Worm (Caenorhabditis elegans) whole organism, L4 larva: ENCODE measurements around the gene clec-175.
A peak's percentile ranks its signal among the peaks of the same experiment; 100 is the strongest.

ENCODE experiments used
- T26A8.4 ChIP-seq: fragments of 200-800 bp; sonication (Bioruptor generic); IDR thresholded peaks from 2 replicates; pipeline ENCODE4 v1.3.6; 2022; ENCODE audit warnings: missing genetic modification characterization, missing compliant biosample characterization
- Y75B8A.6 ChIP-seq: fragments of 200-800 bp; sonication (Bioruptor generic); IDR thresholded peaks from 2 replicates; pipeline ENCODE4 v1.3.6; 2022; ENCODE audit warnings: missing genetic modification reagents, missing genetic modification characterization, missing compliant biosample characterization
- aha-1 ChIP-seq: fragments of 150-350 bp; peaks from one replicate; lab custom pipeline; 2014; ENCODE audit warnings: missing biosample characterization, missing genetic modification characterization
- aly-2 ChIP-seq: sonication (generic microtip); optimal IDR thresholded peaks from 2 replicates; lab custom pipeline; 2018; ENCODE audit warnings: missing biosample characterization, missing genetic modification characterization
- ama-1 ChIP-seq: fragments of 150-350 bp; optimal IDR thresholded peaks from 2 replicates; lab custom pipeline; 2014; ENCODE audit warnings: inconsistent platforms, mixed read lengths
- daf-12 ChIP-seq: fragments of 150-350 bp; optimal IDR thresholded peaks from 2 replicates; lab custom pipeline; 2014; ENCODE audit warnings: missing biosample characterization, missing genetic modification reagents, missing genetic modification characterization
- daf-16 ChIP-seq, 3 experiments: sonication (generic microtip); optimal IDR thresholded peaks; 2 replicates each; lab custom pipeline; 2016 to 2017; ENCODE audit warnings: missing genetic modification characterization in 3 of 3, missing genetic modification reagents in 3 of 3, mild to moderate bottlenecking in 2 of 3, missing compliant biosample characterization in 2 of 3, missing biosample characterization in 1 of 3, moderate library complexity in 1 of 3
- daf-19 ChIP-seq: fragments of 200-800 bp; sonication (Bioruptor generic); conservative IDR thresholded peaks from 2 replicates; pipeline ENCODE4 v1.3.6; 2022; ENCODE audit warnings: missing genetic modification characterization, missing compliant biosample characterization
- daf-8 ChIP-seq: fragments of 200-800 bp; sonication (Bioruptor generic); IDR thresholded peaks from 2 replicates; pipeline ENCODE4 v1.3.6; 2022; ENCODE audit warnings: missing genetic modification characterization, missing compliant biosample characterization
- dmd-6 ChIP-seq: fragments of 200-800 bp; sonication (Bioruptor generic); IDR thresholded peaks from 2 replicates; pipeline ENCODE4 v1.3.6; 2022; ENCODE audit warnings: missing genetic modification reagents, missing genetic modification characterization, missing compliant biosample characterization
- dmd-9 ChIP-seq: fragments of 200-800 bp; sonication (Bioruptor generic); IDR thresholded peaks from 2 replicates; pipeline ENCODE4 v1.3.6; 2022; ENCODE audit warnings: missing genetic modification reagents, missing genetic modification characterization, missing compliant biosample characterization
- dve-1 ChIP-seq: sonication (generic microtip); optimal IDR thresholded peaks from 2 replicates; lab custom pipeline; 2017; ENCODE audit warnings: antibody characterized with exemption, mild to moderate bottlenecking, missing genetic modification characterization, missing compliant biosample characterization; ENCODE audit not compliant: insufficient read depth
- hlh-11 ChIP-seq: fragments of 200-800 bp; sonication (Bioruptor generic); optimal IDR thresholded peaks from 2 replicates; lab custom pipeline; 2018; ENCODE audit warnings: mild to moderate bottlenecking, missing genetic modification characterization, missing compliant biosample characterization
- hlh-30 ChIP-seq: sonication (generic microtip); optimal IDR thresholded peaks from 2 replicates; lab custom pipeline; 2017; ENCODE audit warnings: antibody characterized with exemption, mild to moderate bottlenecking, missing genetic modification characterization, missing compliant biosample characterization; ENCODE audit not compliant: insufficient read depth
- hmg-1.1 ChIP-seq: fragments of 200-800 bp; sonication (Bioruptor generic); IDR thresholded peaks from 2 replicates; pipeline ENCODE4 v1.3.6; 2022; ENCODE audit warnings: missing genetic modification reagents, missing genetic modification characterization, missing compliant biosample characterization
- lin-1 ChIP-seq: fragments of 200-800 bp; sonication (Bioruptor generic); IDR thresholded peaks from 2 replicates; pipeline ENCODE4 v1.3.6; 2022; ENCODE audit warnings: missing genetic modification reagents, missing genetic modification characterization, missing compliant biosample characterization
- lin-38 ChIP-seq: fragments of 200-800 bp; sonication (Bioruptor generic); IDR thresholded peaks from 2 replicates; pipeline ENCODE4 v1.3.6; 2022; ENCODE audit warnings: missing genetic modification reagents, missing genetic modification characterization, missing compliant biosample characterization
- lsy-2 ChIP-seq, 2 experiments: fragments of 150-350 bp in 1 of 2; sonication (generic microtip) in 1 of 2; optimal IDR thresholded peaks; 2 replicates each; lab custom pipeline; 2014 to 2017; ENCODE audit warnings: missing biosample characterization in 2 of 2, missing genetic modification characterization in 2 of 2
- madf-9 ChIP-seq: fragments of 200-800 bp; sonication (Bioruptor generic); conservative IDR thresholded peaks from 2 replicates; pipeline ENCODE4 v1.3.6; 2022; ENCODE audit warnings: missing genetic modification reagents, missing genetic modification characterization, missing compliant biosample characterization
- mdl-1 ChIP-seq, 2 experiments: fragments of 150-350 bp in 1 of 2; sonication (generic microtip) in 1 of 2; optimal IDR thresholded peaks; 2 replicates each; lab custom pipeline; 2014 to 2017; ENCODE audit warnings: missing biosample characterization in 2 of 2, missing genetic modification characterization in 2 of 2
- mdt-29 ChIP-seq: fragments of 200-800 bp; sonication (Bioruptor generic); IDR thresholded peaks from 2 replicates; pipeline ENCODE4 v1.3.6; 2022; ENCODE audit warnings: missing genetic modification reagents, missing genetic modification characterization, missing compliant biosample characterization
- mep-1 ChIP-seq: fragments of 150-350 bp; sonication (generic microtip); optimal IDR thresholded peaks from 3 replicates; lab custom pipeline; 2014; ENCODE audit warnings: missing biosample characterization, missing genetic modification characterization
- mxl-3 ChIP-seq: fragments of 200-800 bp; sonication (Bioruptor generic); optimal IDR thresholded peaks from 2 replicates; lab custom pipeline; 2018; ENCODE audit warnings: mild to moderate bottlenecking, missing genetic modification characterization, missing compliant biosample characterization
- nhr-102 ChIP-seq: sonication (generic microtip); optimal IDR thresholded peaks from 2 replicates; lab custom pipeline; 2016; ENCODE audit warnings: mild to moderate bottlenecking, missing genetic modification characterization, moderate library complexity, missing compliant biosample characterization
- nhr-11 ChIP-seq: fragments of 150-350 bp; optimal IDR thresholded peaks from 2 replicates; lab custom pipeline; 2014; ENCODE audit warnings: missing biosample characterization, missing genetic modification characterization
- nhr-25 ChIP-seq: sonication (generic microtip); optimal IDR thresholded peaks from 2 replicates; lab custom pipeline; 2017; ENCODE audit warnings: missing genetic modification characterization, mild to moderate bottlenecking, missing compliant biosample characterization, antibody characterized with exemption, moderate library complexity, borderline replicate concordance; ENCODE audit not compliant: insufficient read depth
- nhr-28 ChIP-seq: fragments of 150-350 bp; optimal IDR thresholded peaks from 2 replicates; lab custom pipeline; 2014; ENCODE audit warnings: missing biosample characterization, missing genetic modification characterization
- nhr-48 ChIP-seq: sonication (generic microtip); optimal IDR thresholded peaks from 2 replicates; lab custom pipeline; 2016; ENCODE audit warnings: mild to moderate bottlenecking, missing genetic modification characterization, missing compliant biosample characterization
- pha-4 ChIP-seq, 2 experiments: fragments of 150-350 bp in 1 of 2; fragments of 200-800 bp in 1 of 2; sonication (Bioruptor generic) in 1 of 2; IDR thresholded peaks in 1 of 2; optimal IDR thresholded peaks in 1 of 2; 2 replicates each; pipeline versions ENCODE4 v1.3.6 to Lab custom; 2014 to 2022; ENCODE audit warnings: missing genetic modification characterization in 2 of 2, missing genetic modification reagents in 2 of 2, missing biosample characterization in 1 of 2, missing compliant biosample characterization in 1 of 2
- pqm-1 ChIP-seq: sonication (generic microtip); optimal IDR thresholded peaks from 2 replicates; lab custom pipeline; 2017; ENCODE audit warnings: missing biosample characterization, missing genetic modification characterization
- sdz-12 ChIP-seq: fragments of 200-800 bp; sonication (Bioruptor generic); optimal IDR thresholded peaks from 2 replicates; lab custom pipeline; 2018; ENCODE audit warnings: mild to moderate bottlenecking, missing genetic modification characterization, missing compliant biosample characterization
- skn-1 ChIP-seq: fragments of 150-350 bp; optimal IDR thresholded peaks from 2 replicates; lab custom pipeline; 2014; ENCODE audit warnings: missing biosample characterization, missing genetic modification characterization
- spr-3 ChIP-seq: fragments of 200-800 bp; sonication (Bioruptor generic); optimal IDR thresholded peaks from 2 replicates; lab custom pipeline; 2018; ENCODE audit warnings: mild to moderate bottlenecking, missing genetic modification characterization, missing compliant biosample characterization
- tra-1 ChIP-seq: fragments of 200-800 bp; sonication (Bioruptor generic); IDR thresholded peaks from 2 replicates; pipeline ENCODE4 v1.3.6; 2022; ENCODE audit warnings: missing genetic modification reagents, missing genetic modification characterization, missing compliant biosample characterization
- unc-62 ChIP-seq, 3 experiments: fragments of 150-350 bp in 1 of 3; sonication (generic microtip); optimal IDR thresholded peaks in 2 of 3; peaks in 1 of 3; 1 replicate in 1 of 3; 2 replicates in 2 of 3; lab custom pipeline; 2014 to 2017; ENCODE audit warnings: missing biosample characterization in 3 of 3, missing genetic modification characterization in 3 of 3, missing genetic modification reagents in 3 of 3, missing genotype in 1 of 3
- zip-2 ChIP-seq: fragments of 150-350 bp; optimal IDR thresholded peaks from 2 replicates; lab custom pipeline; 2014; ENCODE audit warnings: missing biosample characterization, missing genetic modification characterization

The clec-175 gene

DNA sequence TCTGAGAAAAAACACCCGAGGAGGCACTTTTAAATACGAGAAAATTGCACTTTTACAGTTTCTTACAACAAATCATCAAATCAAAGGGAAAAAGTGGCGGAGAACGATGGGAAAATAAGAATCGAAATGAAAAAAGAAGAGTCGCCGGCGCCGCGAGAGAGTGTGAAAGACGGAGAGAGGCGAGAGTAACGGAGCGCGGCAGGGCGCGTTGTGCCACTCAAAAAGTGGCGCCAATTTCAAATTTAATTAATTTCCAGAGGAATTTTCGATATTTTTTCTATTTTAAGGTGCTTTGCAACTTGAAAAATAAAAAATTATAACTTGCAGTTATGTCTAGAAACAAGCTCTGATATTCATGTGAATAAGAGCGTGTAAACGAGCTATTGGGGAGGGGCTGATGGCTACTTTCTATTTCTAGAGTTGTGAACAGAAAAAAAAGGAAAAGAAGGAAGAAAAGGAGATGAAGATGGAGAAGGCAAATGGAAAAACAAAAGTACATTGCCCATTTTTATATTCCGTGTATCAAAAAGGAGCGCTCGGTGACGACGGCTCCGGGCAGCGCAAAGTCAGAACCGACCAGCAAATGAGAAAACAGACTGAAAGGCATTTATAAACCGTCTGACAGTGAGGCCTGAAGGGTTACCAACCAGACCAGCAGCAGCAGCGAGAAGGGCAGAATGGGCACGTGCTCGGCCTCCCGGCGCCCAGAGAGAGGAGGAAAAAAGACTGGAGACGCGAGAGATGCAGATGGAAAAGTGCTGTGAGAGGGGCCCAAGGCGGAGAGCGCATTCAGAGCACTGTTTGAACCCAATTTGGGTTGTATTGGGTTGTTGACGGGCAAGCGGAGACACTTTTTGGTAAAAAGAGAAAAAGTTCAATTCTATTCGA is 49.0 kb downstream of the clec-175 start (continued):
- TF ChIP-seq lsy-2 (tag; optimal IDR thresholded peaks at IDR 0.05; lab: Kevin White, UChicago) = peak in 1 of 2 experiments; percentile 40
- TF ChIP-seq pqm-1 = no peak
- no peak for TF ChIP-seq zip-2 (tag; lab: Kevin White, UChicago)
- TF ChIP-seq sdz-12 (GFP tag; lab: Kevin White, UChicago) = no peak
- no peak for TF ChIP-seq pha-4 (GFP tag; IDR thresholded peaks at IDR 0.05; lab: Robert Waterston, UW)
- no peak for TF ChIP-seq pha-4 (tag; optimal IDR thresholded peaks at IDR 0.05; lab: Kevin White, UChicago)
- TF ChIP-seq unc-62 (GFP tag; optimal IDR thresholded peaks at IDR 0.05 in 1 of 2; lab: Kevin White, UChicago) = peak in 1 of 2 experiments; percentile 97
- no peak for TF ChIP-seq unc-62 (tag; optimal IDR thresholded peaks at IDR 0.05; lab: Kevin White, UChicago)
- no peak for TF ChIP-seq aly-2
- TF ChIP-seq daf-16 (GFP tag; optimal IDR thresholded peaks at IDR 0.05; lab: Kevin White, UChicago) = peak in 1 of 2 experiments; percentile 15
- TF ChIP-seq daf-16 (tag; optimal IDR thresholded peaks at IDR 0.05; lab: Kevin White, UChicago) = peak; percentile 71

DNA sequence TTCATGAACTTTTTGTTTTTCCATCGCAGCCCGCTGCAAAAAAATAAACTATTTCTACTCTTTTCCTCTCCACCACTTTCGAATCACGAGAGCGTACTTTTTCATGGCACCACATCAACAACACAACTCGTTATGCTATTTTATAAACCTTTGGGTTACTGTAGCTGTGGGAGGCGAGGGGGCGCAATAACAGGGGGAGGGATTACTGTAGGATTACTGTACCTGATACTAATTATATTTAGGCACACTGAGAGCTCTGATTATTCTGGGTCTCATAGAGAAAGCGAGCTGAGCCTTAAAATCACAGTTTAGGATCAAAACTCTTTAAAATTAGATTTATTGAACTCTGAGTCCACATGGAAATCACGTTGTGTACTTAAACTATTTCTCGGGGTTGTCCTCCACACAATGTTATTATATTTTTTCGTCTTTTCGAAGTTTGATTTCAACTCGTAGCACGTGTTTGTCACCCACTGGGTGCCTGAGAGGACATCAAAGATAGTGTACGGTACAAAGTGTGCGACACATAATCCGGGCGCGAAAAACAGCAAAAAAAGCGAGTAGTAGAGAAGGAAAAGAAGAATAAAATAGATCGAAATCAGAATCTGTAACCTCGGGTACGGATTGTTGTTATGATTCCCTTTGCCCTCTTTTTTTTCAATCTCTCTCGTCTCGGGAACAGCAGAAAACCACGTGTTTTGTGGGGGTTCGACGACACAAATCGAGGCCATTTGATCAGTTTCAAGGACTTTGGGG is 50.5 kb downstream of the clec-175 start:
- peak; percentile 69 for TF ChIP-seq nhr-28 (tag; lab: Kevin White, UChicago)
- TF ChIP-seq pqm-1 = no peak
- TF ChIP-seq aha-1 = peak; percentile 97
- TF ChIP-seq dve-1 (tag; lab: Kevin White, UChicago) = peak; percentile 36
- TF ChIP-seq dmd-9 (GFP tag; lab: Robert Waterston, UW) = peak; percentile 60; the same call in 1 of the 2 replicates
- peak; percentile 84 for TF ChIP-seq hlh-30 (tag; lab: Kevin White, UChicago)
- TF ChIP-seq daf-16 (GFP tag; optimal IDR thresholded peaks at IDR 0.05; lab: Kevin White, UChicago) = no peak
- peak; percentile 61 for TF ChIP-seq daf-16 (tag; optimal IDR thresholded peaks at IDR 0.05; lab: Kevin White, UChicago)
- peak; percentile 65 for TF ChIP-seq nhr-48 (tag; lab: Kevin White, UChicago)
- TF ChIP-seq unc-62 (GFP tag; optimal IDR thresholded peaks at IDR 0.05 in 1 of 2; lab: Kevin White, UChicago) = peak in 1 of 2 experiments; percentile 98
- TF ChIP-seq unc-62 (tag; optimal IDR thresholded peaks at IDR 0.05; lab: Kevin White, UChicago) = no peak
- no peak for TF ChIP-seq skn-1 (tag; lab: Kevin White, UChicago)
- peak; percentile 70 for TF ChIP-seq ama-1
- peak; percentile 23 for TF ChIP-seq nhr-25 (tag; lab: Kevin White, UChicago)
- TF ChIP-seq madf-9 (GFP tag; lab: Robert Waterston, UW) = no peak
- no peak for TF ChIP-seq daf-19 (GFP tag; lab: Robert Waterston, UW)
- TF ChIP-seq mep-1 (tag; lab: Kevin White, UChicago) = peak; percentile 44
- peak; percentile 62 for TF ChIP-seq hlh-11
- peak; percentile 17 for TF ChIP-seq nhr-11 (tag; lab: Kevin White, UChicago)
- TF ChIP-seq mdl-1 (tag; optimal IDR thresholded peaks at IDR 0.05; lab: Kevin White, UChicago) = peak in 1 of 2 experiments; percentile 76
- no peak for TF ChIP-seq daf-8 (GFP tag; lab: Robert Waterston, UW)
- 0 out of 2 replicates have a peak, but pooled peaks have one; percentile 46 for TF ChIP-seq tra-1 (GFP tag; lab: Robert Waterston, UW)
- peak; percentile 83 for TF ChIP-seq mxl-3
- no peak for TF ChIP-seq nhr-102
- TF ChIP-seq dmd-6 = peak; percentile 38
- TF ChIP-seq hmg-1.1 (GFP tag; lab: Robert Waterston, UW) = peak; percentile 17; the same call in 1 of the 2 replicates
- peak; percentile 34; the same call in 1 of the 2 replicates for TF ChIP-seq Y75B8A.6 (GFP tag; lab: Robert Waterston, UW)
- no peak for TF ChIP-seq lin-1
- peak; percentile 13 for TF ChIP-seq spr-3 (GFP tag; lab: Kevin White, UChicago)
- peak; percentile 10; the same call in 1 of the 2 replicates for TF ChIP-seq T26A8.4 (GFP tag; lab: Robert Waterston, UW)
- no peak for TF ChIP-seq daf-12 (tag; lab: Kevin White, UChicago)
- peak; percentile 12; the same call in 1 of the 2 replicates for TF ChIP-seq mdt-29 (GFP tag; lab: Robert Waterston, UW)
- TF ChIP-seq lin-38 = no peak
